Worm (Caenorhabditis elegans) whole organism, young adult: ENCODE data around the gene F13D12.3.

ENCODE experiments used
- C17E4.6 ChIP-seq: fragments of 200-800 bp; sonication (Bioruptor generic); IDR thresholded peaks from 2 replicates; pipeline ENCODE4 v1.3.6; 2022; ENCODE audit warnings: missing genetic modification reagents, missing genetic modification characterization, missing compliant biosample characterization
- T26A5.8 ChIP-seq: sonication (generic microtip); optimal IDR thresholded peaks from 2 replicates; lab custom pipeline; 2016; ENCODE audit warnings: missing genetic modification characterization, missing compliant biosample characterization
- Y56A3A.18 ChIP-seq: fragments of 200-800 bp; sonication (Bioruptor generic); IDR thresholded peaks from 2 replicates; pipeline ENCODE4 v1.3.6; 2022; ENCODE audit warnings: missing genetic modification reagents, missing genetic modification characterization, missing compliant biosample characterization
- aptf-2 ChIP-seq: fragments of 200-800 bp; sonication (Bioruptor generic); conservative IDR thresholded peaks from 2 replicates; pipeline ENCODE4 v1.3.6; 2022; ENCODE audit warnings: missing genetic modification reagents, missing genetic modification characterization, missing compliant biosample characterization
- attf-3 ChIP-seq: fragments of 200-800 bp; sonication (Bioruptor generic); conservative IDR thresholded peaks from 2 replicates; pipeline ENCODE4 v1.3.6; 2022; ENCODE audit warnings: missing genetic modification reagents, missing genetic modification characterization, missing compliant biosample characterization
- bed-2 ChIP-seq: fragments of 200-800 bp; sonication (Bioruptor generic); IDR thresholded peaks from 2 replicates; pipeline ENCODE4 v1.3.6; 2022; ENCODE audit warnings: missing genetic modification reagents, missing genetic modification characterization, missing compliant biosample characterization
- cebp-1 ChIP-seq, 2 experiments: fragments of 200-800 bp in 1 of 2; sonication (Bioruptor generic) in 1 of 2; sonication (generic microtip) in 1 of 2; IDR thresholded peaks in 1 of 2; optimal IDR thresholded peaks in 1 of 2; 2 replicates each; pipeline versions ENCODE4 v1.3.6 to Lab custom; 2017 to 2022; ENCODE audit warnings: missing compliant biosample characterization in 2 of 2, missing genetic modification characterization in 2 of 2, mild to moderate bottlenecking in 1 of 2, missing genetic modification reagents in 1 of 2, moderate library complexity in 1 of 2
- ceh-58 ChIP-seq: fragments of 200-800 bp; sonication (Bioruptor generic); IDR thresholded peaks from 2 replicates; pipeline ENCODE4 v1.3.6; 2022; ENCODE audit warnings: missing genetic modification characterization, missing compliant biosample characterization
- egl-18 ChIP-seq: fragments of 200-800 bp; sonication (Bioruptor generic); IDR thresholded peaks from 2 replicates; pipeline ENCODE4 v1.3.6; 2022; ENCODE audit warnings: missing genetic modification reagents, missing genetic modification characterization, missing compliant biosample characterization
- egl-44 ChIP-seq: fragments of 200-800 bp; sonication (Bioruptor generic); IDR thresholded peaks from 2 replicates; pipeline ENCODE4 v1.3.6; 2022; ENCODE audit warnings: missing genetic modification reagents, missing genetic modification characterization, missing compliant biosample characterization
- egrh-3 ChIP-seq: fragments of 200-800 bp; sonication (Bioruptor generic); IDR thresholded peaks from 2 replicates; pipeline ENCODE4 v1.3.6; 2022; ENCODE audit warnings: missing genetic modification reagents, missing genetic modification characterization, missing compliant biosample characterization
- ekl-4 ChIP-seq: fragments of 200-800 bp; sonication (Bioruptor generic); IDR thresholded peaks from 2 replicates; pipeline ENCODE4 v1.3.6; 2022; ENCODE audit warnings: missing genetic modification reagents, missing genetic modification characterization, missing compliant biosample characterization
- ets-4 ChIP-seq: fragments of 200-800 bp; sonication (Bioruptor generic); optimal IDR thresholded peaks from 2 replicates; lab custom pipeline; 2018; ENCODE audit warnings: mild to moderate bottlenecking, missing genetic modification characterization, missing compliant biosample characterization
- fkh-3 ChIP-seq: sonication (generic microtip); optimal IDR thresholded peaks from 2 replicates; lab custom pipeline; 2016; ENCODE audit warnings: mild to moderate bottlenecking, missing genetic modification characterization, missing compliant biosample characterization
- him-1 ChIP-seq: sonication (generic microtip); optimal IDR thresholded peaks from 2 replicates; lab custom pipeline; 2016; ENCODE audit warnings: missing genotype, missing genetic modification reagents, missing genetic modification characterization, missing compliant biosample characterization
- hlh-26 ChIP-seq: fragments of 200-800 bp; sonication (Bioruptor generic); conservative IDR thresholded peaks from 2 replicates; pipeline ENCODE4 v1.3.6; 2022; ENCODE audit warnings: missing genetic modification reagents, missing genetic modification characterization, missing compliant biosample characterization
- hmg-1.2 ChIP-seq: fragments of 200-800 bp; sonication (Bioruptor generic); IDR thresholded peaks from 2 replicates; pipeline ENCODE4 v1.3.6; 2022; ENCODE audit warnings: missing genetic modification reagents, missing genetic modification characterization, missing compliant biosample characterization
- hsf-1 ChIP-seq: fragments of 200-800 bp; sonication (Bioruptor generic); IDR thresholded peaks from 2 replicates; pipeline ENCODE4 v1.3.6; 2022; ENCODE audit warnings: missing genetic modification reagents, missing genetic modification characterization, missing compliant biosample characterization
- let-607 ChIP-seq, 2 experiments: fragments of 200-800 bp in 1 of 2; sonication (Bioruptor generic) in 1 of 2; sonication (generic microtip) in 1 of 2; optimal IDR thresholded peaks; 2 replicates each; lab custom pipeline; 2016 to 2018; ENCODE audit warnings: mild to moderate bottlenecking in 2 of 2, missing compliant biosample characterization in 2 of 2, missing genetic modification characterization in 2 of 2, moderate library complexity in 2 of 2, missing genotype in 1 of 2
- lin-26 ChIP-seq: fragments of 200-800 bp; sonication (Bioruptor generic); IDR thresholded peaks from 2 replicates; pipeline ENCODE4 v1.3.6; 2022; ENCODE audit warnings: missing genetic modification reagents, missing genetic modification characterization, missing compliant biosample characterization
- lin-40 ChIP-seq: sonication (generic microtip); optimal IDR thresholded peaks from 2 replicates; lab custom pipeline; 2016; ENCODE audit warnings: missing genetic modification characterization, mild to moderate bottlenecking, missing compliant biosample characterization, missing genotype, missing genetic modification reagents
- madf-6 ChIP-seq: fragments of 200-800 bp; sonication (Bioruptor generic); IDR thresholded peaks from 2 replicates; pipeline ENCODE4 v1.3.6; 2022; ENCODE audit warnings: missing genetic modification reagents, missing genetic modification characterization, missing compliant biosample characterization
- mcd-1 ChIP-seq: fragments of 200-800 bp; sonication (Bioruptor generic); IDR thresholded peaks from 2 replicates; pipeline ENCODE4 v1.3.6; 2022; ENCODE audit warnings: missing genetic modification reagents, missing genetic modification characterization, missing compliant biosample characterization
- nhr-120 ChIP-seq: fragments of 200-800 bp; sonication (Bioruptor generic); IDR thresholded peaks from 2 replicates; pipeline ENCODE4 v1.3.6; 2022; ENCODE audit warnings: missing genetic modification characterization, missing compliant biosample characterization
- rpc-1 ChIP-seq, 2 experiments: fragments of 150-350 bp in 1 of 2; sonication (generic microtip) in 1 of 2; optimal IDR thresholded peaks; 2 replicates each; lab custom pipeline; 2014 to 2018; ENCODE audit warnings: missing biosample characterization in 1 of 2, missing genetic modification characterization in 1 of 2, missing genetic modification reagents in 1 of 2, missing genotype in 1 of 2
- snpc-1.1 ChIP-seq: sonication (generic microtip); optimal IDR thresholded peaks from 2 replicates; lab custom pipeline; 2017; ENCODE audit warnings: missing genetic modification characterization, mild to moderate bottlenecking, missing compliant biosample characterization, antibody characterized with exemption, moderate library complexity, missing genotype, missing genetic modification reagents; ENCODE audit not compliant: insufficient read depth
- snpc-3.4 ChIP-seq: sonication (generic microtip); optimal IDR thresholded peaks from 2 replicates; lab custom pipeline; 2017; ENCODE audit warnings: missing genetic modification characterization, mild to moderate bottlenecking, missing compliant biosample characterization, antibody characterized with exemption, moderate library complexity, missing genotype, missing genetic modification reagents
- snpc-4 ChIP-seq, 5 experiments: fragments of 150-350 bp in 1 of 5; sonication (generic microtip) in 4 of 5; optimal IDR thresholded peaks; 2 replicates each; lab custom pipeline; 2014 to 2018; ENCODE audit warnings: missing genetic modification characterization in 5 of 5, missing biosample characterization in 3 of 5, antibody characterized with exemption in 2 of 5, mild to moderate bottlenecking in 2 of 5, missing compliant biosample characterization in 2 of 5, missing genotype in 2 of 5, moderate library complexity in 2 of 5, missing genetic modification reagents in 1 of 5
- somi-1 ChIP-seq: fragments of 200-800 bp; sonication (Bioruptor generic); optimal IDR thresholded peaks from 2 replicates; lab custom pipeline; 2018; ENCODE audit warnings: mild to moderate bottlenecking, missing genetic modification characterization, missing compliant biosample characterization
- zfh-2 ChIP-seq: fragments of 200-800 bp; sonication (Bioruptor generic); conservative IDR thresholded peaks from 2 replicates; pipeline ENCODE4 v1.3.6; 2022; ENCODE audit warnings: missing genetic modification reagents, missing genetic modification characterization, missing compliant biosample characterization

F13D12.3 gene

DNA sequence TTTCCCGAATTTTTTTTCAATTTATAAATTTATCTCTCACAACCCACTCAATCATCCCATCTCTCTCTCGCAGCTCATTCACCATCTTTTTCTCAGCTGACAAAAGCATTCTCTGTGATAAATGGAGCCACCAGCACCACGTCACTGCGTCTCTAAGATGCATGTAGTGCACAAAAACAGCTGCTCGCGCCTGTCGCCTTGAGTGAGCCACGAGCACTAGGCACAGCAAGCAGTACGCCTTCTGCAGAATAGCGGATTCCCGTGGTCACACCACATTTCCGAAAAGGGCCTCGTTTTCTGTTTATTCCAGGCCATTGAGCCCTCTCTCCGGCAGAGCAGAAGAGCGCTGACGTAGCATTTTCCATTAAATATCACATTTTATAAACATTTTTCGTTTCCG, 6.6 kb upstream of the F13D12.3 start, which contains the start of gene F13D12.10:
F13D12.10 (plus strand) TSS at position 231 of the 400 bp plus-strand sequence.
- TF ChIP-seq somi-1 (GFP tag; lab: Kevin White, UChicago) (peak; percentile 47), snpc-4 (GFP tag; optimal IDR thresholded peaks at IDR 0.05; lab: Kevin White, UChicago) (no peak), snpc-4 (tag; optimal IDR thresholded peaks at IDR 0.05; lab: Kevin White, UChicago) (no peak), cebp-1 (GFP tag; IDR thresholded peaks at IDR 0.05; lab: Robert Waterston, UW) (no peak), cebp-1 (tag; optimal IDR thresholded peaks at IDR 0.05; lab: Kevin White, UChicago) (peak; percentile 6), zfh-2 (peak; percentile 75), hlh-26 (GFP tag; lab: Robert Waterston, UW) (no peak)

DNA sequence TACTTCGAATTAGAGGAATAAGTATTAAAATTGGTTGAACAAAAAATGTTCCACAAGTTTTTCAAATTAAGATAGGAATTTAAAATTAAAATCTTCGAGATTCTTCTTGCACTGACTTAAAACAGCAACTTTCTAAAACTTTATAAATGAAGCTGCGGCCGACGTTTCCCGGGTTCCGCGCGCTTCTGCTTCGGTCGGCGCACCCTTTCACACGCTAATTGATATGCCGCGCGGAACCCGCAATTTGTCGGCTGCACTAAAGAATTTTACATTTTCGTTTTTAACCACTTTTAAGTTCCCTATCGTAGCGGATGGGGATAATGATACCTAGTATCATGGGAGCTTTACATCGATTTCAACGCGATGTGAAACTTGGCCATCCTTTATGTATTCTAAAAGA, 5.5 kb upstream of the F13D12.3 start:
- TF ChIP-seq egl-18 (GFP tag; lab: Robert Waterston, UW) (no peak), hsf-1 (GFP tag; lab: Robert Waterston, UW) (no peak), hmg-1.2 (GFP tag; lab: Robert Waterston, UW) (peak; percentile 56), snpc-4 (GFP tag; optimal IDR thresholded peaks at IDR 0.05; lab: Kevin White, UChicago) (peak; percentile 79), snpc-4 (tag; optimal IDR thresholded peaks at IDR 0.05; lab: Kevin White, UChicago) (peak; percentile 57 to 96 (median 88)), mcd-1 (GFP tag; lab: Robert Waterston, UW) (no peak), madf-6 (GFP tag; lab: Robert Waterston, UW) (peak; percentile 6; the same call in 1 of the 2 replicates), snpc-3.4 (tag; lab: Kevin White, UChicago) (peak; percentile 33), snpc-1.1 (tag; lab: Kevin White, UChicago) (peak; percentile 84)
- TF ChIP-seq, all 124 proteins: peak for 5

DNA sequence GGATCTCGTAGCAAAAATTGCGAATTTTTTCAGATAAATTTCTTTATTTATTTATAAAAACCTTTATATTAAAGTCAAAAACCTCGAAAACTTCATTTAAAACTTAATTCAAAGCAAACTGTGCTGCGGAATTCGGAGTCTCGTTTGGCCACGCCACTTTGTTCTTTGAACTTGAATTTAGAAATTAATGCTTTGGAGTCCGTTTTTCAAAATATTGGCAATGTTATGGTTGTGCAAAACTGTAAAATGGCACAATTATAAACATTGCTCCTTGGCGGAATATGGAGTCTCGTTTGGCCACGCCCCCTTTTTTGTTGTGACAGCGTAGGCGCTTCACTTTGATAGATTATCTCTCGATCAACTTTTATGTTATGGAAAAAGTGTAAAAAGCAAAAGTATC, 669 bp upstream of the F13D12.3 start:
- peak; percentile 78 for TF ChIP-seq attf-3 (GFP tag; lab: Robert Waterston, UW)
- no peak for TF ChIP-seq aptf-2 (GFP tag; lab: Robert Waterston, UW)

DNA sequence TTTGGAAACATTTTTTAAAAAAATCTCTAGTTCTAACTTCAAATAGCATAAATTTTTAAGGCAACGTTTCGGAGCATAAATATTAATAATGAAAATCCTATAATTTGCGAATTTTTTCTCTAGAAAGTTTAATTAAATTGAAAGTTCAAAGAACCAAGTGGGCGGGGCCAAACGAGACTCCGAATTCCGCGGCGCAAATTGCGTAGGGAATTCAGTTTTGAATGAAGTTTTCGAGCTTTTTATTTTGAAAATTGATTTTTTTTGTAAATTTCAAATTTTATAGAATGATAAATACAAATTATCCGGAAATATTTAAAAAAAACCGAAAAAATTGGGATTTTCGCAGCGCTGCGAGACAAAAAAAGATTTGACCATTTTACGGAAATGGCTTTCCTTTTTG, 617 bp downstream of the F13D12.3 start:
- TF ChIP-seq attf-3 (GFP tag; lab: Robert Waterston, UW): peak; percentile 84
- TF ChIP-seq nhr-120 (GFP tag; lab: Robert Waterston, UW): no peak

DNA sequence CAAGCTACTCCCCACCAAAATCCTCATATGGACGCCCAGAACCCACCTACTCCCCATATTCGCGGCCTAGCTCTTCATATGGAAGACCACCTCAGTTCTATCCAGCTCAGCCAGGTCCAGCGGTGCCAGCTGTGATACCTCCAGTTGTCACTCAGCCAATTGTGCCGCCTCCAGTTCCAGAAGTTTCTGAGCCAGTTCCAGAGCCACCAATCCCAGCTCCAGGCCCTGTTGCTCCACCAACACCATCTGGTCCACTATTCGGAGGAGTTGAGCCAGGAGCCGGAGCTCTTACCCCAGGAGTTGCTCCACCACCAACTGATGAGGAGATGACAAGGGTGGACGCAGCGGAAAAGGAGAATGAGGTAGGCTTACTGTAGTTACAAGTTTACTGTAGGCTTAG, 1.4 kb downstream of the F13D12.3 start:
- 0 out of 2 replicates have a peak, but pooled peaks have one; percentile 16 for TF ChIP-seq mcd-1 (GFP tag; lab: Robert Waterston, UW)
- no peak for TF ChIP-seq ets-4 (GFP tag; lab: Kevin White, UChicago)
- no peak for TF ChIP-seq fkh-3
- no peak for TF ChIP-seq egl-44
- TF ChIP-seq zfh-2: peak; percentile 87
- TF ChIP-seq lin-26 (GFP tag; lab: Robert Waterston, UW): 0 out of 2 replicates have a peak, but pooled peaks have one; percentile 17
- no peak for TF ChIP-seq let-607 (tag; optimal IDR thresholded peaks at IDR 0.05; lab: Kevin White, UChicago)
- no peak for TF ChIP-seq bed-2
- peak; percentile 33; the same call in 1 of the 2 replicates for TF ChIP-seq egrh-3
- no peak for TF ChIP-seq C17E4.6 (GFP tag; lab: Robert Waterston, UW)
- no peak for TF ChIP-seq ekl-4 (GFP tag; lab: Robert Waterston, UW)
- TF ChIP-seq Y56A3A.18 (GFP tag; lab: Robert Waterston, UW): no peak
- no peak for TF ChIP-seq lin-40 (tag; lab: Kevin White, UChicago)
- no peak for TF ChIP-seq rpc-1 (optimal IDR thresholded peaks at IDR 0.05; lab: Kevin White, UChicago)
- TF ChIP-seq rpc-1 (tag; optimal IDR thresholded peaks at IDR 0.05; lab: Kevin White, UChicago): no peak
- TF ChIP-seq him-1 (tag; lab: Kevin White, UChicago): no peak
- no peak for TF ChIP-seq ceh-58 (GFP tag; lab: Robert Waterston, UW)
- no peak for TF ChIP-seq hmg-1.2 (GFP tag; lab: Robert Waterston, UW)
- no peak for TF ChIP-seq T26A5.8
